Fruit fly (Drosophila melanogaster) whole organism, wandering third instar larva: ENCODE results near the gene CG13369.

Experiments used
- Abd-B ChIP-seq: fragments of >200 bp; optimal IDR thresholded peaks from 2 replicates; lab custom pipeline; 2017; ENCODE audit warnings: missing biosample characterization, missing genetic modification characterization
- CG32264 ChIP-seq: fragments of 200-800 bp; sonication (Bioruptor generic); optimal IDR thresholded peaks from 2 replicates; lab custom pipeline; 2016; ENCODE audit warnings: missing biosample characterization, missing genetic modification characterization
- CG9705 ChIP-seq: fragments of 200-800 bp; sonication (Bioruptor generic); optimal IDR thresholded peaks from 2 replicates; lab custom pipeline; 2018; ENCODE audit warnings: missing biosample characterization, mild to moderate bottlenecking, missing genetic modification characterization
- Dfd ChIP-seq: fragments of >200 bp; optimal IDR thresholded peaks from 2 replicates; lab custom pipeline; 2017; ENCODE audit warnings: missing biosample characterization, missing genetic modification characterization
- Dif ChIP-seq: fragments of 200-275, 200-300 bp; sonication (Bioruptor generic); optimal IDR thresholded peaks from 2 replicates; lab custom pipeline; 2018; ENCODE audit warnings: missing biosample characterization, missing genetic modification characterization; ENCODE audit not compliant: partially characterized antibody
- GATAd ChIP-seq: sonication (Bioruptor generic); optimal IDR thresholded peaks from 2 replicates; lab custom pipeline; 2016; ENCODE audit warnings: missing biosample characterization, missing genetic modification characterization
- HLH106 ChIP-seq: fragments of 200-800 bp; optimal IDR thresholded peaks from 3 replicates; lab custom pipeline; 2019; ENCODE audit warnings: missing biosample characterization, mild to moderate bottlenecking, missing genetic modification characterization, moderate library complexity
- Hnf4 ChIP-seq: fragments of 200-800 bp; sonication (Bioruptor generic); optimal IDR thresholded peaks from 2 replicates; lab custom pipeline; 2016; ENCODE audit warnings: missing biosample characterization, mild to moderate bottlenecking, missing genetic modification characterization
- Hr78 ChIP-seq: fragments of >200 bp; optimal IDR thresholded peaks from 2 replicates; lab custom pipeline; 2017; ENCODE audit warnings: missing biosample characterization, missing genetic modification characterization
- Hr83 ChIP-seq: fragments of 200-300 bp; sonication (Bioruptor generic); optimal IDR thresholded peaks from 2 replicates; lab custom pipeline; 2016; ENCODE audit warnings: missing biosample characterization, mild to moderate bottlenecking, missing genetic modification characterization, moderate library complexity; ENCODE audit not compliant: poor library complexity, severe bottlenecking
- Jra ChIP-seq: sonication (Bioruptor generic); optimal IDR thresholded peaks from 2 replicates; lab custom pipeline; 2016; ENCODE audit warnings: missing biosample characterization, missing genetic modification characterization
- Mio ChIP-seq: sonication (Bioruptor generic); optimal IDR thresholded peaks from 2 replicates; lab custom pipeline; 2016; ENCODE audit warnings: missing biosample characterization, missing genetic modification characterization
- Myc ChIP-seq: fragments of >200 bp; optimal IDR thresholded peaks from 2 replicates; lab custom pipeline; 2017
- N ChIP-seq: fragments of >200 bp; optimal IDR thresholded peaks from 2 replicates; lab custom pipeline; 2018; ENCODE audit warnings: missing biosample characterization, missing external identifiers, missing genetic modification characterization
- OdsH ChIP-seq: fragments of 200-800 bp; sonication (Bioruptor generic); optimal IDR thresholded peaks from 2 replicates; lab custom pipeline; 2016; ENCODE audit warnings: missing biosample characterization, mild to moderate bottlenecking, missing genetic modification characterization
- Rel ChIP-seq, 2 experiments: fragments of 200-800 bp; sonication (Bioruptor generic) in 1 of 2; optimal IDR thresholded peaks; 2 replicates in 1 of 2; 3 replicates in 1 of 2; lab custom pipeline; 2016 to 2019; ENCODE audit warnings: mild to moderate bottlenecking in 2 of 2, missing biosample characterization in 2 of 2, missing genetic modification characterization in 2 of 2, moderate library complexity in 1 of 2
- Sp1 ChIP-seq: fragments of 200-800 bp; sonication (Bioruptor generic); optimal IDR thresholded peaks from 3 replicates; lab custom pipeline; 2019; ENCODE audit warnings: missing biosample characterization, mild to moderate bottlenecking, missing genetic modification characterization, moderate library complexity
- Vsx2 ChIP-seq: fragments of 200-300, 225-300 bp; sonication (Bioruptor generic); optimal IDR thresholded peaks from 2 replicates; lab custom pipeline; 2018; ENCODE audit warnings: missing biosample characterization, missing genetic modification characterization; ENCODE audit not compliant: partially characterized antibody
- br ChIP-seq: fragments of 200-800 bp; sonication (Bioruptor generic); optimal IDR thresholded peaks from 2 replicates; lab custom pipeline; 2016; ENCODE audit warnings: missing biosample characterization, missing genetic modification characterization
- dl ChIP-seq, 2 experiments: fragments of 175-275, 200-275 bp in 1 of 2; fragments of 200-275 bp in 1 of 2; sonication (Bioruptor generic); optimal IDR thresholded peaks; lab custom pipeline; 2018; ENCODE audit warnings: mild to moderate bottlenecking in 2 of 2, missing biosample characterization in 2 of 2, missing genetic modification characterization in 2 of 2, moderate library complexity in 2 of 2; ENCODE audit not compliant: partially characterized antibody in 2 of 2, insufficient read depth in 1 of 2
- dmrt93B ChIP-seq: fragments of 200-800 bp; sonication (Bioruptor generic); optimal IDR thresholded peaks from 2 replicates; lab custom pipeline; 2018; ENCODE audit warnings: missing biosample characterization, mild to moderate bottlenecking, missing genetic modification characterization
- dsf ChIP-seq: sonication (Bioruptor generic); optimal IDR thresholded peaks from 2 replicates; lab custom pipeline; 2016; ENCODE audit warnings: missing biosample characterization, missing genetic modification characterization, borderline replicate concordance
- ey ChIP-seq: fragments of 200-800 bp; sonication (Bioruptor generic); optimal IDR thresholded peaks from 2 replicates; lab custom pipeline; 2016; ENCODE audit warnings: missing biosample characterization, missing genetic modification characterization
- foxo ChIP-seq, 2 experiments: fragments of 200-800 bp; sonication (Bioruptor generic); optimal IDR thresholded peaks; 2 replicates in 1 of 2; 3 replicates in 1 of 2; lab custom pipeline; 2016 to 2017; ENCODE audit warnings: missing biosample characterization in 2 of 2, missing genetic modification characterization in 2 of 2
- fru ChIP-seq: fragments of 200-800 bp; sonication (Bioruptor generic); optimal IDR thresholded peaks from 3 replicates; lab custom pipeline; 2016; ENCODE audit warnings: missing biosample characterization, mild to moderate bottlenecking, missing genetic modification characterization
- h ChIP-seq: fragments of 200-800 bp; sonication (Bioruptor generic); optimal IDR thresholded peaks from 3 replicates; lab custom pipeline; 2016; ENCODE audit warnings: missing biosample characterization, mild to moderate bottlenecking, missing genetic modification characterization
- jim ChIP-seq: fragments of 175-275, 200-325 bp; sonication (Bioruptor generic); optimal IDR thresholded peaks from 2 replicates; lab custom pipeline; 2016; ENCODE audit warnings: missing biosample characterization, mild to moderate bottlenecking, missing genetic modification characterization
- pan ChIP-seq: fragments of >200 bp; optimal IDR thresholded peaks from 2 replicates; lab custom pipeline; 2017
- psq ChIP-seq: fragments of 200-800 bp; sonication (Bioruptor generic); optimal IDR thresholded peaks from 3 replicates; lab custom pipeline; 2017; ENCODE audit warnings: missing biosample characterization, mild to moderate bottlenecking, missing genetic modification characterization, moderate library complexity
- rgr ChIP-seq: fragments of 200-800 bp; sonication (Bioruptor generic); optimal IDR thresholded peaks from 3 replicates; lab custom pipeline; 2016; ENCODE audit warnings: missing biosample characterization, mild to moderate bottlenecking, missing genetic modification characterization
- sv ChIP-seq: fragments of 200-800 bp; sonication (Bioruptor generic); optimal IDR thresholded peaks from 3 replicates; lab custom pipeline; 2016; ENCODE audit warnings: missing biosample characterization, missing genetic modification characterization
- tai ChIP-seq: sonication (Bioruptor generic); optimal IDR thresholded peaks from 2 replicates; lab custom pipeline; 2016; ENCODE audit warnings: missing biosample characterization, missing genetic modification characterization
- usp ChIP-seq: fragments of >200 bp; optimal IDR thresholded peaks from 2 replicates; lab custom pipeline; 2017; ENCODE audit warnings: missing biosample characterization, missing genetic modification characterization
- woc ChIP-seq: sonication (Bioruptor generic); optimal IDR thresholded peaks from 2 replicates; lab custom pipeline; 2016; ENCODE audit warnings: missing biosample characterization, mild to moderate bottlenecking, missing genetic modification characterization

Gene CG13369

dm6 chrX:621132-621555, 2.1 kb upstream of the CG13369 start, which contains the start of the genes CG13365 and Vsp37A (continued):
- peak; percentile 26 for TF ChIP-seq Hr83
- TF ChIP-seq CG32264, result no peak
- TF ChIP-seq sv (GFP tag; lab: Kevin White, UChicago), result peak; percentile 33
- TF ChIP-seq Dif (GFP tag; lab: Kevin White, UChicago), result no peak

- TF ChIP-seq woc (GFP tag; lab: Kevin White, UChicago), result no peak
- no peak for TF ChIP-seq Hr78 (GFP tag; lab: Kevin White, UChicago)
- TF ChIP-seq Sp1 (GFP tag; lab: Kevin White, UChicago), result peak; percentile 13
- TF ChIP-seq fru (GFP tag; lab: Kevin White, UChicago), result no peak
- no peak for TF ChIP-seq pan (lab: Kevin White, UChicago)
Measured at dm6 chrX:625157-625627, 1.9 kb downstream of the CG13369 start, which contains the start of the genes CG13364 and Hinfp. Gene CG13364, minus strand, starts transcription at chrX:625203. Gene Hinfp, plus strand, starts transcription at chrX:625542.

dm6 chrX:629239-629821, 6.1 kb downstream of the CG13369 start, which contains the start of the genes RpL36 and Mybbp1A:
Gene RpL36, minus strand, starts transcription at chrX:629483.
Gene Mybbp1A, plus strand, starts transcription at chrX:629773.
- TF ChIP-seq dsf, result peak; percentile 53
- peak; percentile 75 for TF ChIP-seq sv (GFP tag; lab: Kevin White, UChicago)
- no peak for TF ChIP-seq Vsx2 (GFP tag; lab: Kevin White, UChicago)
- TF ChIP-seq HLH106 (tag; lab: Kevin White, UChicago), result peak; percentile 60
- TF ChIP-seq dmrt93B (GFP tag; lab: Kevin White, UChicago), result peak; percentile 79
- no peak for TF ChIP-seq usp
- TF ChIP-seq dl (GFP tag; optimal IDR thresholded peaks at IDR 0.05; lab: Kevin White, UChicago; ENCODE audit: insufficient read depth in 1 of 2, partially characterized antibody in 2 of 2), result no peak
- TF ChIP-seq Dfd (GFP tag; lab: Kevin White, UChicago), result no peak
- TF ChIP-seq psq (GFP tag; lab: Kevin White, UChicago), result peak; percentile 29
- TF ChIP-seq jim (GFP tag; lab: Kevin White, UChicago), result no peak
- TF ChIP-seq Abd-B (GFP tag; lab: Kevin White, UChicago), result no peak
- peak in 1 of 2 experiments; percentile 64 for TF ChIP-seq foxo (GFP tag; optimal IDR thresholded peaks at IDR 0.05; lab: Kevin White, UChicago)
- TF ChIP-seq h (GFP tag; lab: Kevin White, UChicago), result peak; percentile 71
- TF ChIP-seq fru (GFP tag; lab: Kevin White, UChicago), result peak; percentile 66
- TF ChIP-seq OdsH (GFP tag; lab: Kevin White, UChicago), result peak; percentile 69
- TF ChIP-seq rgr (GFP tag; lab: Kevin White, UChicago), result peak; percentile 82
- peak; percentile 68 for TF ChIP-seq CG9705 (GFP tag; lab: Kevin White, UChicago)
- TF ChIP-seq ey (GFP tag; lab: Kevin White, UChicago), result peak; percentile 43
- peak; percentile 30 for TF ChIP-seq Myc (lab: Kevin White, UChicago)
- peak; percentile 76 for TF ChIP-seq Hr83
- TF ChIP-seq Mio (GFP tag; lab: Kevin White, UChicago), result peak; percentile 59
- no peak for TF ChIP-seq Rel (GFP tag; optimal IDR thresholded peaks at IDR 0.05; lab: Kevin White, UChicago)
- TF ChIP-seq Rel (tag; optimal IDR thresholded peaks at IDR 0.05; lab: Kevin White, UChicago), result no peak
- TF ChIP-seq br, result peak; percentile 70
- peak; percentile 66 for TF ChIP-seq Jra (GFP tag; lab: Kevin White, UChicago)
- TF ChIP-seq woc (GFP tag; lab: Kevin White, UChicago), result no peak
- TF ChIP-seq Sp1 (GFP tag; lab: Kevin White, UChicago), result peak; percentile 79
- TF ChIP-seq Dif (GFP tag; lab: Kevin White, UChicago), result peak; percentile 20

dm6 chrX:635495-636142, 12.4 kb downstream of the CG13369 start, which contains the start of gene Dredd:
Gene Dredd, minus strand, starts transcription at chrX:635545.
- TF ChIP-seq h (GFP tag; lab: Kevin White, UChicago) (no peak), Sp1 (GFP tag; lab: Kevin White, UChicago) (peak; percentile 13), jim (GFP tag; lab: Kevin White, UChicago) (no peak), tai (GFP tag; lab: Kevin White, UChicago) (no peak), OdsH (GFP tag; lab: Kevin White, UChicago) (no peak), Myc (lab: Kevin White, UChicago) (no peak), foxo (GFP tag; optimal IDR thresholded peaks at IDR 0.05; lab: Kevin White, UChicago) (peak in 1 of 2 experiments; percentile 3), Jra (GFP tag; lab: Kevin White, UChicago) (no peak), psq (GFP tag; lab: Kevin White, UChicago) (peak; percentile 2), Rel (GFP tag; optimal IDR thresholded peaks at IDR 0.05; lab: Kevin White, UChicago) (no peak), Rel (tag; optimal IDR thresholded peaks at IDR 0.05; lab: Kevin White, UChicago) (peak; percentile 71), pan (lab: Kevin White, UChicago) (no peak), Mio (GFP tag; lab: Kevin White, UChicago) (no peak), Hr83 (no peak), N (GFP tag; lab: Kevin White, UChicago) (no peak), usp (no peak), Hnf4 (GFP tag; lab: Kevin White, UChicago) (peak; percentile 6), rgr (GFP tag; lab: Kevin White, UChicago) (no peak), GATAd (GFP tag; lab: Kevin White, UChicago) (no peak), dmrt93B (GFP tag; lab: Kevin White, UChicago) (no peak), fru (GFP tag; lab: Kevin White, UChicago) (peak; percentile 18)
